Fruit fly (Drosophila melanogaster): ENCODE data around the gene Rh7.

The Rh7 gene

DNA sequence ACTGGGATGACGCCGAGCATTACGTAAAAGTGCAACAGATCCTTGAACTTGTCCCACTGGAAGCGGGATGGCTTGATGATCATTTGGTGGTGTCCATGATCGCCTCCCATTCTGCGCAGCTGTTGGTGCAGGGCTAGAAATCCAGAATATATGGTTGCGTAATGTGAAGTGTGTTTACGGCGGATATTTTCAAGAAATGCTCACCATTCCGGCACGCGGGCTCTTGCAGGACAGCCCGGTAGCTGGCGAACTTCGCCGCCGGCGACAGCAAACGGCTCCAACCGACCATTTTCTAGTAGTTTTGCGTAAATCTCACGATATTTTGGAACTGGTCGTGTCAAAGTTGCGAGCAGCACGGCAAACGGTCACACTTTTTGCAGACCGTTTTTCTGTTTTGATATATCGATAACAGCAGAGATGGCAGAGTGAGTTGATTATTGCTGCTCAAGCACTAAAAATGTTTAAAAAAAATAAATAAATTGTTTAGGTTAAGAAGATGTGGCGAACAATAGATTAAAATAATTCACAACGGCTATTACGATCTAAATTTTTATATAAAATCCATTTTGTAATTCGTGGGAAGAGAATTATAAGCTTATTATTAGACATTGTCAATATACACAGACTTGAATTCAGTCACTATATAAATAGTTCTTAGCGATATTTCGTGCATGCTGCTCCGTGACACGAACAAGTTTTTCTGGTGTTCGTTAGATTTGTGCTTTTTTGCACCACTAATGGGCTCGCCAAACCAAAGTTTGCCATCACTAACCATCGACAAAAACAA is 37.0 kb downstream of the Rh7 start, which contains the start of the genes ND-SGDH and RhoGAP68F (continued):
- peak; percentile 43 for TF ChIP-seq CG7368 (GFP tag; optimal IDR thresholded peaks at IDR 0.05)
- TF ChIP-seq CG11762 (GFP tag; optimal IDR thresholded peaks at IDR 0.05; ENCODE audit: insufficient read depth): peak; percentile 48
- 0 out of 3 replicates have a peak, but pooled peaks have one; percentile 32 for TF ChIP-seq CG6163 (GFP tag; IDR thresholded peaks at IDR 0.05)
- peak; percentile 68 for TF ChIP-seq CG6792 (GFP tag; optimal IDR thresholded peaks at IDR 0.05)
- peak; percentile 79 for TF ChIP-seq Sox14 (GFP tag; optimal IDR thresholded peaks at IDR 0.05)
- TF ChIP-seq CG10669 (GFP tag; optimal IDR thresholded peaks at IDR 0.05): peak; percentile 69
- no peak for TF ChIP-seq CG6854 (GFP tag; optimal IDR thresholded peaks at IDR 0.05)
- TF ChIP-seq ss (GFP tag; optimal IDR thresholded peaks at IDR 0.05): peak in 1 of 2 experiments; percentile 66
- TF ChIP-seq fd59A (GFP tag; optimal IDR thresholded peaks at IDR 0.05): peak; percentile 52
- peak; percentile 85 for TF ChIP-seq lz (GFP tag; optimal IDR thresholded peaks at IDR 0.05)
- TF ChIP-seq Ets21C (GFP tag; optimal IDR thresholded peaks at IDR 0.05): peak; percentile 79
- peak; percentile 75 for TF ChIP-seq Sox15 (GFP tag; optimal IDR thresholded peaks at IDR 0.05)
- no peak for TF ChIP-seq fd85E (GFP tag; optimal IDR thresholded peaks at IDR 0.05)
- TF ChIP-seq Blimp-1 (GFP tag; optimal IDR thresholded peaks at IDR 0.05): no peak
- TF ChIP-seq svp (GFP tag): peak; percentile 92
- peak; percentile 63 for TF ChIP-seq CG34406 (GFP tag; optimal IDR thresholded peaks at IDR 0.05)
- peak; percentile 28 for TF ChIP-seq Lpt (GFP tag; optimal IDR thresholded peaks at IDR 0.05)
- no peak for TF ChIP-seq CG16779 (tag; optimal IDR thresholded peaks at IDR 0.05)
- peak; percentile 54 for TF ChIP-seq CG8319 (GFP tag; optimal IDR thresholded peaks at IDR 0.05)
- peak; percentile 67; the same call in 2 of the 3 replicates for TF ChIP-seq eg (GFP tag; IDR thresholded peaks at IDR 0.05)
- TF ChIP-seq salr (GFP tag; optimal IDR thresholded peaks at IDR 0.05): peak in 1 of 2 experiments; percentile 33
- peak; percentile 79 for TF ChIP-seq Met (GFP tag; optimal IDR thresholded peaks at IDR 0.05)
- TF ChIP-seq CG32006 (GFP tag; optimal IDR thresholded peaks at IDR 0.05): peak; percentile 67
- TF ChIP-seq Smox (GFP tag; optimal IDR thresholded peaks at IDR 0.05): peak; percentile 81
- TF ChIP-seq CG3919 (GFP tag; optimal IDR thresholded peaks at IDR 0.05): peak; percentile 78
- TF ChIP-seq OdsH (GFP tag; optimal IDR thresholded peaks at IDR 0.05): peak; percentile 79
- TF ChIP-seq topi (GFP tag; optimal IDR thresholded peaks at IDR 0.05): peak; percentile 75
- TF ChIP-seq Eip75B (GFP tag; optimal IDR thresholded peaks at IDR 0.05): peak; percentile 66

- TF ChIP-seq dsx (GFP tag; optimal IDR thresholded peaks at IDR 0.05; ENCODE audit: poor library complexity, severe bottlenecking) (peak; percentile 69), Met (GFP tag; optimal IDR thresholded peaks at IDR 0.05) (peak; percentile 66), vri (GFP tag; optimal IDR thresholded peaks at IDR 0.05) (no peak), dac (GFP tag; optimal IDR thresholded peaks at IDR 0.05) (no peak), CG11294 (GFP tag; IDR thresholded peaks at IDR 0.05) (no peak), CG9139 (GFP tag; optimal IDR thresholded peaks at IDR 0.05) (no peak), Sox15 (GFP tag; optimal IDR thresholded peaks at IDR 0.05) (no peak), ss (GFP tag; optimal IDR thresholded peaks at IDR 0.05) (peak; percentile 12 to 66), CG6854 (GFP tag; optimal IDR thresholded peaks at IDR 0.05) (no peak), salr (GFP tag; optimal IDR thresholded peaks at IDR 0.05) (peak in 1 of 2 experiments; percentile 24), fd59A (GFP tag; optimal IDR thresholded peaks at IDR 0.05) (no peak), OdsH (GFP tag; optimal IDR thresholded peaks at IDR 0.05) (peak; percentile 64), fkh (GFP tag; optimal IDR thresholded peaks at IDR 0.05) (peak; percentile 69), CG16779 (tag; optimal IDR thresholded peaks at IDR 0.05) (no peak), eg (GFP tag; IDR thresholded peaks at IDR 0.05) (peak; percentile 54), Blimp-1 (GFP tag; optimal IDR thresholded peaks at IDR 0.05) (no peak), Lpt (GFP tag; optimal IDR thresholded peaks at IDR 0.05) (peak; percentile 12), CG10631 (GFP tag; optimal IDR thresholded peaks at IDR 0.05) (peak; percentile 71), CG32006 (GFP tag; optimal IDR thresholded peaks at IDR 0.05) (peak; percentile 11), spab (GFP tag; optimal IDR thresholded peaks at IDR 0.05) (no peak), Eip78C (GFP tag) (peak; percentile 92), CG6163 (GFP tag; IDR thresholded peaks at IDR 0.05) (no peak), Eip75B (GFP tag; optimal IDR thresholded peaks at IDR 0.05) (peak; percentile 59), CG11762 (GFP tag; optimal IDR thresholded peaks at IDR 0.05; ENCODE audit: insufficient read depth) (peak; percentile 31), CG6808 (GFP tag; optimal IDR thresholded peaks at IDR 0.05) (no peak), Hr39 (GFP tag; optimal IDR thresholded peaks at IDR 0.05) (peak; percentile 26), Sox102F (GFP tag; optimal IDR thresholded peaks at IDR 0.05) (no peak), topi (GFP tag; optimal IDR thresholded peaks at IDR 0.05) (peak; percentile 76), net (GFP tag; optimal IDR thresholded peaks at IDR 0.05) (no peak), CG11902 (GFP tag; optimal IDR thresholded peaks at IDR 0.05) (peak; percentile 30), CG15336 (GFP tag; IDR thresholded peaks at IDR 0.05) (peak; percentile 48), CG8632 (GFP tag; optimal IDR thresholded peaks at IDR 0.05) (peak; percentile 44), CG31627 (GFP tag; optimal IDR thresholded peaks at IDR 0.05) (peak; percentile 48), CG8119 (GFP tag; IDR thresholded peaks at IDR 0.05) (peak; percentile 15; the same call in 1 of the 3 replicates)
Observed at dm6 chr3L:12136630-12137029, 38.7 kb downstream of the Rh7 start, which contains the start of the genes CG5645 and Atg12. Gene CG5645 (minus strand): TSS chr3L:12136706. Gene Atg12 (plus strand): TSS chr3L:12136967.
